Worm (Caenorhabditis elegans) whole organism, L1 larva: ENCODE data around the gene cyp-25A1.

Source experiments
- C34B4.2 ChIP-seq: sonication (generic microtip); optimal IDR thresholded peaks from 2 replicates; lab custom pipeline; 2017; ENCODE audit warnings: mild to moderate bottlenecking, missing genetic modification characterization, missing compliant biosample characterization
- F16B12.6 ChIP-seq: fragments of 150-350 bp; optimal IDR thresholded peaks from 2 replicates; lab custom pipeline; 2014; ENCODE audit warnings: missing biosample characterization, missing genetic modification characterization
- aha-1 ChIP-seq: fragments of 150-350 bp; optimal IDR thresholded peaks from 2 replicates; lab custom pipeline; 2014; ENCODE audit warnings: missing biosample characterization, missing genetic modification characterization
- alr-1 ChIP-seq: fragments of 200-800 bp; sonication (Bioruptor generic); optimal IDR thresholded peaks from 2 replicates; lab custom pipeline; 2018; ENCODE audit warnings: borderline replicate concordance, mild to moderate bottlenecking, missing genetic modification characterization, missing compliant biosample characterization
- aly-2 ChIP-seq: fragments of 150-350 bp; optimal IDR thresholded peaks from 2 replicates; lab custom pipeline; 2014; ENCODE audit warnings: missing biosample characterization, missing genetic modification characterization
- ama-1 ChIP-seq: fragments of 150-350 bp; optimal IDR thresholded peaks from 2 replicates; lab custom pipeline; 2014
- ceh-8 ChIP-seq: fragments of 200-800 bp; sonication (Bioruptor generic); optimal IDR thresholded peaks from 2 replicates; lab custom pipeline; 2018; ENCODE audit warnings: mild to moderate bottlenecking, missing genetic modification characterization, moderate library complexity, missing compliant biosample characterization
- ceh-82 ChIP-seq, 3 experiments: fragments of 150-350 bp in 1 of 3; sonication (generic microtip) in 2 of 3; optimal IDR thresholded peaks; 2 replicates each; lab custom pipeline; 2014 to 2017; ENCODE audit warnings: missing biosample characterization in 3 of 3, missing genetic modification characterization in 3 of 3
- ceh-88 ChIP-seq: fragments of 200-800 bp; sonication (Bioruptor generic); IDR thresholded peaks from 2 replicates; pipeline ENCODE4 v1.3.6; 2022; ENCODE audit warnings: missing genetic modification characterization, missing compliant biosample characterization
- ceh-90 ChIP-seq: sonication (generic microtip); optimal IDR thresholded peaks from 2 replicates; lab custom pipeline; 2016; ENCODE audit warnings: missing genetic modification characterization, missing compliant biosample characterization
- dsc-1 ChIP-seq: sonication (generic microtip); optimal IDR thresholded peaks from 2 replicates; lab custom pipeline; 2016; ENCODE audit warnings: mild to moderate bottlenecking, missing genetic modification characterization, missing compliant biosample characterization
- efl-1 ChIP-seq, 4 experiments: fragments of 150-350 bp; optimal IDR thresholded peaks in 3 of 4; peaks in 1 of 4; 1 replicate in 1 of 4; 2 replicates in 3 of 4; lab custom pipeline; 2014; ENCODE audit warnings: missing biosample characterization in 2 of 4, missing genetic modification characterization in 2 of 4, missing genetic modification reagents in 2 of 4
- elt-2 ChIP-seq: sonication (generic microtip); optimal IDR thresholded peaks from 2 replicates; lab custom pipeline; 2016; ENCODE audit warnings: missing genetic modification characterization, mild to moderate bottlenecking, inconsistent platforms, missing compliant biosample characterization, missing genetic modification reagents
- ets-5 ChIP-seq: fragments of 200-800 bp; sonication (Bioruptor generic); IDR thresholded peaks from 2 replicates; pipeline ENCODE4 v1.3.6; 2022; ENCODE audit warnings: missing genetic modification characterization, missing compliant biosample characterization
- fkh-10 ChIP-seq: sonication (generic microtip); optimal IDR thresholded peaks from 2 replicates; lab custom pipeline; 2017; ENCODE audit warnings: missing biosample characterization, missing genetic modification reagents, missing genetic modification characterization
- grh-1 ChIP-seq: fragments of 200-800 bp; sonication (Bioruptor generic); IDR thresholded peaks from 2 replicates; pipeline ENCODE4 v1.3.6; 2022; ENCODE audit warnings: missing genetic modification reagents, missing genetic modification characterization, missing compliant biosample characterization
- hpl-2 ChIP-seq: fragments of 150-350 bp; optimal IDR thresholded peaks from 2 replicates; lab custom pipeline; 2014; ENCODE audit warnings: missing biosample characterization, missing genetic modification reagents, missing genetic modification characterization
- lin-14 ChIP-seq: fragments of 200-800 bp; sonication (Bioruptor generic); optimal IDR thresholded peaks from 2 replicates; lab custom pipeline; 2018; ENCODE audit warnings: mild to moderate bottlenecking, missing genetic modification characterization, moderate library complexity, missing compliant biosample characterization
- lin-35 ChIP-seq, 2 experiments: fragments of 150-350 bp; optimal IDR thresholded peaks; 2 replicates each; lab custom pipeline; 2014; ENCODE audit warnings: missing biosample characterization in 2 of 2, missing genetic modification characterization in 2 of 2, missing genetic modification reagents in 2 of 2
- lir-3 ChIP-seq: sonication (generic microtip); optimal IDR thresholded peaks from 2 replicates; lab custom pipeline; 2016; ENCODE audit warnings: mild to moderate bottlenecking, missing genetic modification characterization, moderate library complexity, missing compliant biosample characterization; ENCODE audit not compliant: poor library complexity
- lsy-2 ChIP-seq, 2 experiments: fragments of 150-350 bp; optimal IDR thresholded peaks; 2 replicates each; lab custom pipeline; 2014; ENCODE audit warnings: missing biosample characterization in 2 of 2, missing genetic modification characterization in 2 of 2
- mab-9 ChIP-seq: fragments of 200-800 bp; sonication (Bioruptor generic); IDR thresholded peaks from 2 replicates; pipeline ENCODE4 v1.3.6; 2022; ENCODE audit warnings: missing genetic modification reagents, missing genetic modification characterization, missing compliant biosample characterization
- mef-2 ChIP-seq: fragments of 150-350 bp; optimal IDR thresholded peaks from 2 replicates; lab custom pipeline; 2014; ENCODE audit warnings: missing biosample characterization, missing genetic modification characterization
- mep-1 ChIP-seq: fragments of 150-350 bp; optimal IDR thresholded peaks from 2 replicates; lab custom pipeline; 2014; ENCODE audit warnings: missing biosample characterization, missing genetic modification characterization
- nhr-12 ChIP-seq: sonication (generic microtip); optimal IDR thresholded peaks from 2 replicates; lab custom pipeline; 2017; ENCODE audit warnings: missing biosample characterization, missing genetic modification characterization
- nhr-19 ChIP-seq: fragments of 200-800 bp; sonication (Bioruptor generic); conservative IDR thresholded peaks from 2 replicates; pipeline ENCODE4 v1.3.6; 2022; ENCODE audit warnings: missing genetic modification characterization, missing compliant biosample characterization
- nhr-20 ChIP-seq: sonication (generic microtip); optimal IDR thresholded peaks from 2 replicates; lab custom pipeline; 2016; ENCODE audit warnings: mild to moderate bottlenecking, missing genetic modification characterization, missing compliant biosample characterization
- nhr-237 ChIP-seq: fragments of 150-350 bp; optimal IDR thresholded peaks from 2 replicates; lab custom pipeline; 2014; ENCODE audit warnings: missing biosample characterization, missing genetic modification characterization
- nhr-28 ChIP-seq: fragments of 150-350 bp; optimal IDR thresholded peaks from 2 replicates; lab custom pipeline; 2014; ENCODE audit warnings: missing biosample characterization, missing genetic modification characterization
- nhr-76 ChIP-seq: sonication (generic microtip); optimal IDR thresholded peaks from 2 replicates; lab custom pipeline; 2017; ENCODE audit warnings: missing biosample characterization, missing genetic modification characterization
- nhr-77 ChIP-seq: fragments of 150-350 bp; optimal IDR thresholded peaks from 2 replicates; lab custom pipeline; 2014; ENCODE audit warnings: missing biosample characterization, missing genetic modification characterization
- pag-3 ChIP-seq: sonication (generic microtip); optimal IDR thresholded peaks from 2 replicates; lab custom pipeline; 2017; ENCODE audit warnings: missing genetic modification characterization, mild to moderate bottlenecking, missing compliant biosample characterization, antibody characterized with exemption, borderline replicate concordance; ENCODE audit not compliant: insufficient read depth
- pax-3 ChIP-seq: fragments of 200-800 bp; sonication (Bioruptor generic); optimal IDR thresholded peaks from 2 replicates; lab custom pipeline; 2018; ENCODE audit warnings: mild to moderate bottlenecking, missing genetic modification characterization, moderate library complexity, missing compliant biosample characterization
- pqm-1 ChIP-seq: sonication (generic microtip); optimal IDR thresholded peaks from 3 replicates; lab custom pipeline; 2017; ENCODE audit warnings: missing biosample characterization, missing genetic modification characterization
- rnt-1 ChIP-seq: sonication (generic microtip); optimal IDR thresholded peaks from 2 replicates; lab custom pipeline; 2016; ENCODE audit warnings: mild to moderate bottlenecking, missing genetic modification characterization, moderate library complexity, missing compliant biosample characterization
- skn-1 ChIP-seq: fragments of 150-350 bp; optimal IDR thresholded peaks from 2 replicates; lab custom pipeline; 2014; ENCODE audit warnings: missing biosample characterization, missing genetic modification characterization
- snpc-4 ChIP-seq: fragments of 150-350 bp; optimal IDR thresholded peaks from 2 replicates; lab custom pipeline; 2014; ENCODE audit warnings: missing biosample characterization, missing genetic modification characterization
- snu-23 ChIP-seq: sonication (generic microtip); optimal IDR thresholded peaks from 2 replicates; lab custom pipeline; 2016; ENCODE audit warnings: missing genetic modification characterization, missing compliant biosample characterization
- sox-4 ChIP-seq: sonication (generic microtip); optimal IDR thresholded peaks from 2 replicates; lab custom pipeline; 2016; ENCODE audit warnings: missing genetic modification characterization, missing compliant biosample characterization
- unc-86 ChIP-seq: sonication (generic microtip); optimal IDR thresholded peaks from 2 replicates; lab custom pipeline; 2016; ENCODE audit warnings: missing genetic modification characterization, missing compliant biosample characterization
- zip-4 ChIP-seq: fragments of 200-800 bp; sonication (Bioruptor generic); optimal IDR thresholded peaks from 2 replicates; lab custom pipeline; 2018; ENCODE audit warnings: mild to moderate bottlenecking, missing genetic modification characterization, moderate library complexity, missing compliant biosample characterization

The cyp-25A1 gene

ce11 chrIII:3820134-3820533, 12.3 kb upstream of the cyp-25A1 start (continued):
- TF ChIP-seq zip-4 (GFP tag; lab: Kevin White, UChicago) = no peak
- no peak for TF ChIP-seq snpc-4
- no peak for TF ChIP-seq nhr-12 (tag; lab: Kevin White, UChicago)
- no peak for TF ChIP-seq alr-1
- TF ChIP-seq fkh-10 (GFP tag; lab: Kevin White, UChicago) = no peak
- peak; percentile 75 for TF ChIP-seq nhr-20
- peak; percentile 44 to 78 for TF ChIP-seq lin-35 (GFP tag; optimal IDR thresholded peaks at IDR 0.05; lab: Kevin White, UChicago)
- TF ChIP-seq, all 84 proteins: peak for 36

- TF ChIP-seq snu-23 (GFP tag; lab: Kevin White, UChicago) = peak; percentile 22
- peak in 1 of 2 experiments; percentile 1 for TF ChIP-seq efl-1 (optimal IDR thresholded peaks at IDR 0.05; lab: Kevin White, UChicago)
- TF ChIP-seq efl-1 (GFP tag; optimal IDR thresholded peaks at IDR 0.05 in 1 of 2; lab: Kevin White, UChicago) = no peak
- no peak for TF ChIP-seq ets-5 (GFP tag; lab: Robert Waterston, UW)
- TF ChIP-seq rnt-1 (tag; lab: Kevin White, UChicago) = peak; percentile 47
Measured at ce11 chrIII:3821969-3822453, 10.4 kb upstream of the cyp-25A1 start, which contains the start of gene amx-1. Gene amx-1, plus strand, starts transcription at chrIII:3822403.

ce11 chrIII:3829105-3829504, 3.3 kb upstream of the cyp-25A1 start, which contains the start of gene cnnm-5:
Gene cnnm-5, minus strand, starts transcription at chrIII:3829205.
- TF ChIP-seq ets-5 (GFP tag; lab: Robert Waterston, UW) = no peak
- no peak for TF ChIP-seq ceh-88 (GFP tag; lab: Robert Waterston, UW)
- no peak for TF ChIP-seq ceh-82 (tag; optimal IDR thresholded peaks at IDR 0.05; lab: Kevin White, UChicago)
- no peak for TF ChIP-seq snu-23 (GFP tag; lab: Kevin White, UChicago)
- no peak for TF ChIP-seq unc-86 (tag; lab: Kevin White, UChicago)
- no peak for TF ChIP-seq lin-14 (GFP tag; lab: Kevin White, UChicago)
- TF ChIP-seq nhr-237 (tag; lab: Kevin White, UChicago) = no peak
- no peak for TF ChIP-seq mep-1
- no peak for TF ChIP-seq F16B12.6 (tag; lab: Kevin White, UChicago)

ce11 chrIII:3831381-3831780, 1.0 kb upstream of the cyp-25A1 start, which contains the start of gene C36A4.10:
Gene C36A4.10, minus strand, starts transcription at chrIII:3831481.
- TF ChIP-seq efl-1 (optimal IDR thresholded peaks at IDR 0.05; lab: Kevin White, UChicago) (no peak), efl-1 (GFP tag; optimal IDR thresholded peaks at IDR 0.05 in 1 of 2; lab: Kevin White, UChicago) (peak in 1 of 2 experiments; percentile 43), pax-3 (tag; lab: Kevin White, UChicago) (no peak)

ce11 chrIII:3831798-3832197, 593 bp upstream of the cyp-25A1 start:
- TF ChIP-seq lir-3 (tag; lab: Kevin White, UChicago) (no peak), lsy-2 (tag; optimal IDR thresholded peaks at IDR 0.05; lab: Kevin White, UChicago) (no peak), nhr-237 (tag; lab: Kevin White, UChicago) (no peak), fkh-10 (GFP tag; lab: Kevin White, UChicago) (no peak), ceh-90 (tag; lab: Kevin White, UChicago) (no peak), alr-1 (no peak), nhr-28 (tag; lab: Kevin White, UChicago) (no peak), grh-1 (no peak), ets-5 (GFP tag; lab: Robert Waterston, UW) (no peak), C34B4.2 (tag; lab: Kevin White, UChicago) (no peak), nhr-19 (GFP tag; lab: Robert Waterston, UW) (no peak), mab-9 (GFP tag; lab: Robert Waterston, UW) (no peak), aha-1 (tag; lab: Kevin White, UChicago) (no peak), ama-1 (no peak), mef-2 (tag; lab: Kevin White, UChicago) (no peak)
- TF ChIP-seq, all 84 proteins: peak for 0

- TF ChIP-seq ceh-8 (GFP tag; lab: Kevin White, UChicago) (no peak), mab-9 (GFP tag; lab: Robert Waterston, UW) (no peak), pqm-1 (no peak), skn-1 (tag; lab: Kevin White, UChicago) (no peak), dsc-1 (no peak), efl-1 (optimal IDR thresholded peaks at IDR 0.05; lab: Kevin White, UChicago) (no peak), efl-1 (GFP tag; optimal IDR thresholded peaks at IDR 0.05 in 1 of 2; lab: Kevin White, UChicago) (peak in 1 of 2 experiments; percentile 66), hpl-2 (GFP tag; lab: Kevin White, UChicago) (no peak), nhr-76 (tag; lab: Kevin White, UChicago) (no peak), aly-2 (tag; lab: Kevin White, UChicago) (no peak), elt-2 (tag; lab: Kevin White, UChicago) (peak; percentile 73), nhr-77 (tag; lab: Kevin White, UChicago) (no peak), mef-2 (tag; lab: Kevin White, UChicago) (no peak), ets-5 (GFP tag; lab: Robert Waterston, UW) (no peak), pag-3 (tag; lab: Kevin White, UChicago) (no peak), sox-4 (tag; lab: Kevin White, UChicago) (no peak), nhr-28 (tag; lab: Kevin White, UChicago) (no peak)
Measured at ce11 chrIII:3834800-3835271, 2.4 kb downstream of the cyp-25A1 start, which contains the start of gene cyp-25A2. Gene cyp-25A2, plus strand, starts transcription at chrIII:3835221.
